Fruit fly (Drosophila melanogaster) S2 (cell line): ENCODE data around the gene Atac3.

Source experiments
- CG8478 ChIP-seq: fragments of >200 bp; optimal IDR thresholded peaks from 2 replicates; lab custom pipeline; 2018
- CTCF ChIP-seq, 2 experiments: fragments of >200 bp; optimal IDR thresholded peaks; 2 replicates each; lab custom pipeline; 2018

dm6 chr3L:329153-329698, 1.4 kb upstream of the Atac3 start:
- no peak for TF ChIP-seq CG8478
- TF ChIP-seq CTCF (optimal IDR thresholded peaks at IDR 0.05; lab: Kevin White, UChicago) = no peak
